Worm (Caenorhabditis elegans) whole organism, L4 larva: Measurements from ENCODE around the gene hsp-110.

Source experiments
- nhr-11 ChIP-seq: fragments of 150-350 bp; optimal IDR thresholded peaks from 2 replicates; lab custom pipeline; 2014; ENCODE audit warnings: missing biosample characterization, missing genetic modification characterization
- nhr-77 ChIP-seq: fragments of 150-350 bp; optimal IDR thresholded peaks from 2 replicates; lab custom pipeline; 2014; ENCODE audit warnings: missing biosample characterization, missing genetic modification characterization

ce11 chrIII:8425076-8425475 is 21.6 kb downstream of the hsp-110 start:
- TF ChIP-seq nhr-77 (tag; lab: Kevin White, UChicago) (peak; percentile 61), nhr-11 (tag; lab: Kevin White, UChicago) (no peak)
